Worm (Caenorhabditis elegans): Measurements from ENCODE around the gene srt-50.

srt-50 gene

DNA sequence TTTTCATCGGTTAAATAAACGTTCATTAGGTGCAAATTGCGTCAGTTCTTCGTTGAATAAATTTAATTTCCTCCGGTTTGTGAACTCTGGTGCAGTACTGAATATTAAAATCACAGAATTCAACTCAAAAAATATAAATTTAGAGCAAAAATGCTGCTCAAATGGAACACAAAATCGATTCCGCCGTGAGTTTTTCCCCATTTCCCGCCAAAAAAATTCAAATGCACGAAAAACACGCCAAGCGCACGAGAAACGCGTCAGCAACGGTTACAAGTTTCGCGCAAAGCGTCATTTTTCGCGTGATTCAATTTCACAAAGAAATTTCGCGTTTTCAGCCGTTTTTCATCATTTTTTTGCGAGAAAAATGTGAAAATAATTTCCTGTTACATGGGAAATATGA is 35.0 kb upstream of the srt-50 start, which contains the start of gene hrpu-1 (continued):
- TF ChIP-seq ceh-45 (GFP tag; IDR thresholded peaks at IDR 0.05) (no peak), hlh-6 (tag; optimal IDR thresholded peaks at IDR 0.05) (no peak), pha-4 (tag; optimal IDR thresholded peaks at IDR 0.05) (no peak), fkh-6 (tag; optimal IDR thresholded peaks at IDR 0.05) (no peak), K09A11.1 (tag; optimal IDR thresholded peaks at IDR 0.05; ENCODE audit: insufficient read depth) (no peak), tbx-7 (tag; optimal IDR thresholded peaks at IDR 0.05) (no peak), elt-4 (tag; optimal IDR thresholded peaks at IDR 0.05) (no peak), eyg-1 (tag; optimal IDR thresholded peaks at IDR 0.05) (no peak), dve-1 (tag; optimal IDR thresholded peaks at IDR 0.05) (peak; percentile 47), ceh-30 (tag; optimal IDR thresholded peaks at IDR 0.05) (peak; percentile 41), ceh-18 (tag; optimal IDR thresholded peaks at IDR 0.05) (peak; percentile 46), C08G9.2 (tag; optimal IDR thresholded peaks at IDR 0.05) (no peak)

DNA sequence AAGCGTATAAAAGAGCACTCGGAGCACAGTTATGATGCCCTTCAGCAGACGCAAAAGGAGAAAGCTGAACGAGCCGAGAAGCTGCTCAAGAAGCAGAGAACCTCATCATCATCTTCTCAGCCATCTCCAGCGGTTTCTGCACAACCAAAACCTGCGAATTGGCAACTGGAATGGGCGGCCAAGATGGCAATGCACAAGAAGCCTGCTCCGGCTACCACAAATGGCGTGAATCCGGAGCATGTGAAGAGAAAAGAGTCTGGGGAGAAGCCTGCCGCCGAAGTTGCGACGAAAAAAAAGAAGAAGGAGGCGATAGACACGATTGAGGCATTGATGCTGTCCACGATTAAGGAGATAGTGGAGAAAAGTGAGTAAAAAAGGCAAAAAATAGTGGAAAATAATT is 33.4 kb upstream of the srt-50 start:
- TF ChIP-seq lin-11 (tag; optimal IDR thresholded peaks at IDR 0.05), result no peak
- TF ChIP-seq unc-55 (GFP tag; optimal IDR thresholded peaks at IDR 0.05), result no peak
- TF ChIP-seq rnt-1 (tag; optimal IDR thresholded peaks at IDR 0.05), result no peak
- TF ChIP-seq unc-86 (tag; optimal IDR thresholded peaks at IDR 0.05), result no peak
- no peak for TF ChIP-seq pqm-1 (tag; optimal IDR thresholded peaks at IDR 0.05)
- TF ChIP-seq ceh-34 (tag; optimal IDR thresholded peaks at IDR 0.05), result no peak
- TF ChIP-seq pha-4 (tag; optimal IDR thresholded peaks at IDR 0.05), result no peak
- TF ChIP-seq che-1 (tag; optimal IDR thresholded peaks at IDR 0.05), result no peak
- TF ChIP-seq ets-4 (tag; optimal IDR thresholded peaks at IDR 0.05), result no peak
- TF ChIP-seq mec-3 (tag; optimal IDR thresholded peaks at IDR 0.05; ENCODE audit: borderline replicate concordance), result no peak
- TF ChIP-seq Y22D7AL.16 (tag; optimal IDR thresholded peaks at IDR 0.05), result no peak
- no peak for TF ChIP-seq sdc-2 (tag; optimal IDR thresholded peaks at IDR 0.05)
- TF ChIP-seq ceh-24 (tag; optimal IDR thresholded peaks at IDR 0.05), result no peak

DNA sequence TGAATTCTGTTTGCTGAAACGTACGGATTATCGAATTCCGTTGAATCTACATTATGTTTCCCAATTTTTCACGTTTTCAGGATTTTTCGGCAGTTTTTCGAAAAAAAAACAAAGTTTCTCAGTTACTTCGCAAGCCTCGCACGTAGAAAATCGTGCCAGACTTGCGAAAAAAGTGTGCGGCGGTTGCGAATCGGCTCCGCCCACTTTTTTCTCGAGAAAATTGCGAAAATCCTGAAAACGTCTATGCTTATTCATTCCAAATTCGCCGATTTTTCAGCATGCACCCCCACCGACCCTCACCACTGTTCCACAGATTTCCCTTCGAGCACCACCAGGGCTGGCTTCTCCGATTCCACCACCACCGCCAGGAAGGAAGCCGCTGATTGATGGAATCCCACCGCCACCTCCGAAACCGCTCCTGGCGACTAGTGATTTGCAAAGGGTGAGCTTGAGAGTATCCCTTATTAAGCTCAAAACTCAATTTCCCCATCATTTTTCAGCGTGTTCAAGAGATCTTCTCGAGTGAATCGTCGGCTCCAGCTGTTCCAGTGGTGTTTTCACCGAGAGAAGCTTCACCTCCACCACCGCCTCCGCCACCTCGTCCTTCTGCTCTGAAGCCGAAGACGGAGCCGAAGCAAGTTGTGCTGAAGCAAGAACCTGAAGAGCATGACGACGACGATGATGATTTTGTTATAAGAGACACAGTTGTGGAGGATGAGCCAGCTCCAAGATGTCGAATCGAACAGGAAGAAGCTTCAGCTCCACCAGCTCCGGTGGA is 32.1 kb upstream of the srt-50 start:
- TF ChIP-seq rnt-1 (tag; optimal IDR thresholded peaks at IDR 0.05) (no peak), pha-4 (tag; optimal IDR thresholded peaks at IDR 0.05) (no peak), ceh-24 (tag; optimal IDR thresholded peaks at IDR 0.05) (no peak), ceh-14 (tag; optimal IDR thresholded peaks at IDR 0.05) (no peak), lim-6 (tag; optimal IDR thresholded peaks at IDR 0.05) (no peak), tbx-7 (tag; optimal IDR thresholded peaks at IDR 0.05) (no peak), unc-3 (GFP tag; conservative IDR thresholded peaks at IDR 0.05) (no peak), unc-3 (tag; optimal IDR thresholded peaks at IDR 0.05) (no peak), ceh-19 (GFP tag; optimal IDR thresholded peaks at IDR 0.05) (no peak), che-1 (tag; optimal IDR thresholded peaks at IDR 0.05) (no peak), npax-4 (tag; optimal IDR thresholded peaks at IDR 0.05) (no peak), ttx-3 (tag; optimal IDR thresholded peaks at IDR 0.05) (no peak), C08G9.2 (tag; optimal IDR thresholded peaks at IDR 0.05) (no peak), F13H6.1 (tag; optimal IDR thresholded peaks at IDR 0.05) (no peak), mec-3 (tag; optimal IDR thresholded peaks at IDR 0.05; ENCODE audit: borderline replicate concordance) (no peak)

DNA sequence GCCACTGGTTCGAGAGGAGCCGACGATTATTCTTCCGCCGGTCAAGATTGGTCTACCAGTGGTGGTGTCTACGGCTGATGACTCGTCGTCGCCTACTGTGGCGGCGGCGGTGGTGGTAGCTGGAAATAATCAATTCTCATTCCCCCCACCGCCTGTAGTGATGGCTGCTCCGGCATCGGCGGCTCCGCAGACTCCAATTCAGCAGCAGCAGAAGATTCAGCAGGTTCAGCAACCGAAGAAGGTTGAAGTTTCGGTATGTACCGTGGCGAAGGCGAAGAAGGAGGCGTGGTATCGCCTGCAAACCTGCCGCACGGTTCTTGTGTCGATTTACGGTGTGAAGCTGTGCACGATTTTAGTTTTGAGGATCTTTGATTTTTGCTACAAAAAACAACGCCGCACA is 28.3 kb upstream of the srt-50 start:
- no peak for TF ChIP-seq tbx-7 (tag; optimal IDR thresholded peaks at IDR 0.05)
- no peak for TF ChIP-seq elt-2 (tag; optimal IDR thresholded peaks at IDR 0.05)
- TF ChIP-seq madf-2 (tag; optimal IDR thresholded peaks at IDR 0.05), result no peak
- TF ChIP-seq ceh-30 (tag; optimal IDR thresholded peaks at IDR 0.05), result no peak
- TF ChIP-seq gmeb-2 (tag; optimal IDR thresholded peaks at IDR 0.05), result no peak
- no peak for TF ChIP-seq che-1 (tag; optimal IDR thresholded peaks at IDR 0.05)
- no peak for TF ChIP-seq nhr-11 (tag; optimal IDR thresholded peaks at IDR 0.05)
- no peak for TF ChIP-seq ceh-14 (tag; optimal IDR thresholded peaks at IDR 0.05)
- no peak for TF ChIP-seq hlh-8 (tag; optimal IDR thresholded peaks at IDR 0.05)
- no peak for TF ChIP-seq pag-3 (tag; optimal IDR thresholded peaks at IDR 0.05; ENCODE audit: borderline replicate concordance)
- TF ChIP-seq sox-2 (GFP tag; IDR thresholded peaks at IDR 0.05), result no peak
- no peak for TF ChIP-seq ceh-2 (tag; optimal IDR thresholded peaks at IDR 0.05)
- no peak for TF ChIP-seq nhr-232 (tag; optimal IDR thresholded peaks at IDR 0.05)
- no peak for TF ChIP-seq zip-5 (tag; optimal IDR thresholded peaks at IDR 0.05)
- TF ChIP-seq lim-6 (tag; optimal IDR thresholded peaks at IDR 0.05), result no peak
- TF ChIP-seq dve-1 (tag; optimal IDR thresholded peaks at IDR 0.05), result no peak
- no peak for TF ChIP-seq hlh-15 (tag; optimal IDR thresholded peaks at IDR 0.05)

All from whole organism, late embryonic.